Fruit fly (Drosophila melanogaster): ENCODE results near the gene p38c.

p38c gene

dm6 chr3R:24139646-24140130 lies 10.3 kb downstream of the p38c start:
- TF ChIP-seq CG7556 (GFP tag; optimal IDR thresholded peaks at IDR 0.05) (no peak), CG2129 (GFP tag; IDR thresholded peaks at IDR 0.05; ENCODE audit: partially characterized antibody) (no peak), CG31441 (GFP tag; IDR thresholded peaks at IDR 0.05) (no peak), CG17361 (GFP tag; IDR thresholded peaks at IDR 0.05) (no peak), Sox100B (GFP tag; optimal IDR thresholded peaks at IDR 0.05) (no peak), Trl (optimal IDR thresholded peaks at IDR 0.05) (no peak), Trl (GFP tag; optimal IDR thresholded peaks at IDR 0.05) (no peak), trh (GFP tag; optimal IDR thresholded peaks at IDR 0.05) (no peak), H2.0 (GFP tag; IDR thresholded peaks at IDR 0.05) (no peak), CG13894 (tag; optimal IDR thresholded peaks at IDR 0.05) (no peak)

- TF ChIP-seq shn (GFP tag; optimal IDR thresholded peaks at IDR 0.05) (no peak), CG34422 (GFP tag; IDR thresholded peaks at IDR 0.05) (no peak), ken (GFP tag; IDR thresholded peaks at IDR 0.05) (no peak), Scr (GFP tag; IDR thresholded peaks at IDR 0.05; ENCODE audit: partially characterized antibody) (no peak), gro (GFP tag; optimal IDR thresholded peaks at IDR 0.05) (peak; percentile 33), cwo (GFP tag; optimal IDR thresholded peaks at IDR 0.05) (peak; percentile 22), CG16813 (GFP tag; IDR thresholded peaks at IDR 0.05; ENCODE audit: partially characterized antibody) (no peak), B-H2 (GFP tag; optimal IDR thresholded peaks at IDR 0.05) (peak; percentile 3), CG13296 (GFP tag; optimal IDR thresholded peaks at IDR 0.05) (peak; percentile 20), CG4617 (GFP tag; optimal IDR thresholded peaks at IDR 0.05; ENCODE audit: borderline replicate concordance) (no peak), Sry-δ (GFP tag; optimal IDR thresholded peaks at IDR 0.05) (no peak), CG8765 (GFP tag; IDR thresholded peaks at IDR 0.05) (no peak), CG15269 (tag; optimal IDR thresholded peaks at IDR 0.05) (no peak), Deaf1 (tag; optimal IDR thresholded peaks at IDR 0.05) (no peak), sd (tag; optimal IDR thresholded peaks at IDR 0.05) (peak; percentile 83), GATAe (GFP tag; conservative IDR thresholded peaks at IDR 0.05) (peak; percentile 20; the same call in 1 of the 2 replicates), CG10147 (GFP tag; optimal IDR thresholded peaks at IDR 0.05) (no peak), nau (GFP tag; optimal IDR thresholded peaks at IDR 0.05) (no peak), CG9876 (GFP tag; optimal IDR thresholded peaks at IDR 0.05) (no peak), sim (GFP tag; IDR thresholded peaks at IDR 0.05) (no peak), CG12942 (GFP tag; optimal IDR thresholded peaks at IDR 0.05) (no peak), caup (GFP tag; optimal IDR thresholded peaks at IDR 0.05; ENCODE audit: severe bottlenecking) (no peak), CG34376 (GFP tag; optimal IDR thresholded peaks at IDR 0.05) (peak; percentile 84), HmgD (GFP tag; optimal IDR thresholded peaks at IDR 0.05) (no peak), CG17612 (GFP tag; IDR thresholded peaks at IDR 0.05) (no peak), fd3F (GFP tag; optimal IDR thresholded peaks at IDR 0.05) (no peak), CG4360 (GFP tag; IDR thresholded peaks at IDR 0.05) (no peak), aop (GFP tag; IDR thresholded peaks at IDR 0.05) (no peak), CG15514 (GFP tag; optimal IDR thresholded peaks at IDR 0.05) (no peak), her (GFP tag; optimal IDR thresholded peaks at IDR 0.05) (no peak), CG31224 (GFP tag; IDR thresholded peaks at IDR 0.05) (no peak), BtbVII (GFP tag; optimal IDR thresholded peaks at IDR 0.05) (no peak), gfzf (GFP tag; optimal IDR thresholded peaks at IDR 0.05) (no peak), Antp (GFP tag; optimal IDR thresholded peaks at IDR 0.05) (no peak), trem (tag; optimal IDR thresholded peaks at IDR 0.05) (no peak), Vsx1 (GFP tag; optimal IDR thresholded peaks at IDR 0.05) (peak; percentile 60), Elba2 (GFP tag; optimal IDR thresholded peaks at IDR 0.05) (no peak), CG8388 (GFP tag; optimal IDR thresholded peaks at IDR 0.05) (no peak)
Observed at dm6 chr3R:24138478-24139455, 11.2 kb downstream of the p38c start.

Data from whole organism, embryonic.